Fruit fly (Drosophila melanogaster) whole organism, embryonic: ENCODE data around the gene Ts.

Source experiments
- CG11085 ChIP-seq: fragments of 200-800 bp; sonication (Bioruptor generic); IDR thresholded peaks from 2 replicates; pipeline ENCODE4 v1.3.6; 2022; ENCODE audit warnings: missing biosample characterization, missing genetic modification characterization
- CG12659 ChIP-seq: fragments of 200-800 bp; sonication (Bioruptor generic); optimal IDR thresholded peaks from 3 replicates; lab custom pipeline; 2017; ENCODE audit warnings: mild to moderate bottlenecking, missing biosample characterization, missing genetic modification reagents, missing genetic modification characterization
- CG16813 ChIP-seq: fragments of 200-800 bp; sonication (Bioruptor generic); IDR thresholded peaks from 3 replicates; pipeline ENCODE4 v1.3.6; 2022; ENCODE audit warnings: missing biosample characterization, missing genetic modification characterization; ENCODE audit not compliant: partially characterized antibody
- CG17186 ChIP-seq: fragments of 200-800 bp; sonication (Bioruptor generic); optimal IDR thresholded peaks from 3 replicates; lab custom pipeline; 2017; ENCODE audit warnings: missing biosample characterization, missing genetic modification reagents, missing genetic modification characterization
- CG17328 ChIP-seq: fragments of 200-800 bp; sonication (Bioruptor generic); IDR thresholded peaks from 2 replicates; pipeline ENCODE4 v1.3.6; 2022; ENCODE audit warnings: missing biosample characterization, missing genetic modification characterization
- CG17912 ChIP-seq: fragments of 200-800 bp; sonication (Bioruptor generic); optimal IDR thresholded peaks from 2 replicates; lab custom pipeline; 2018; ENCODE audit warnings: missing biosample characterization, mild to moderate bottlenecking, missing genetic modification characterization
- CG18011 ChIP-seq: fragments of 200-800 bp; sonication (Bioruptor generic); optimal IDR thresholded peaks from 2 replicates; lab custom pipeline; 2017; ENCODE audit warnings: missing biosample characterization, missing genetic modification characterization, mild to moderate bottlenecking, moderate library complexity, missing genotype
- CG2889 ChIP-seq: fragments of 200-800 bp; sonication (Bioruptor generic); IDR thresholded peaks from 3 replicates; pipeline ENCODE4 v1.3.6; 2022; ENCODE audit warnings: missing biosample characterization, missing genetic modification characterization
- CG30403 ChIP-seq: fragments of 200-800 bp; sonication (Bioruptor generic); optimal IDR thresholded peaks from 3 replicates; lab custom pipeline; 2016; ENCODE audit warnings: missing biosample characterization, missing genetic modification characterization
- CG34224 ChIP-seq: fragments of 200-800 bp; sonication (Bioruptor generic); IDR thresholded peaks from 3 replicates; pipeline ENCODE4 v1.3.6; 2022; ENCODE audit warnings: missing biosample characterization, missing genetic modification characterization; ENCODE audit not compliant: partially characterized antibody
- CG4404 ChIP-seq: fragments of 200-800 bp; sonication (Bioruptor generic); IDR thresholded peaks from 2 replicates; pipeline ENCODE4 v1.3.6; 2022; ENCODE audit warnings: missing biosample characterization, missing genetic modification characterization
- CG4424 ChIP-seq: fragments of 200-800 bp; sonication (Bioruptor generic); optimal IDR thresholded peaks from 3 replicates; lab custom pipeline; 2016; ENCODE audit warnings: missing biosample characterization, missing genetic modification characterization
- CG6272 ChIP-seq: fragments of 200-800 bp; sonication (Bioruptor generic); IDR thresholded peaks from 2 replicates; pipeline ENCODE4 v1.3.6; 2022; ENCODE audit warnings: missing biosample characterization, missing genetic modification characterization
- CG8478 ChIP-seq: fragments of >200 bp; optimal IDR thresholded peaks from 2 replicates; lab custom pipeline; 2018
- CG9932 ChIP-seq: fragments of 200-800 bp; sonication (Bioruptor generic); IDR thresholded peaks from 2 replicates; pipeline ENCODE4 v1.3.6; 2022; ENCODE audit warnings: missing biosample characterization, missing genetic modification characterization
- CrebB ChIP-seq: fragments of 200-800 bp; sonication (Bioruptor generic); optimal IDR thresholded peaks from 3 replicates; lab custom pipeline; 2018; ENCODE audit warnings: missing biosample characterization, mild to moderate bottlenecking, missing genetic modification characterization
- D19A ChIP-seq: fragments of 200-800 bp; optimal IDR thresholded peaks from 3 replicates; lab custom pipeline; 2019; ENCODE audit warnings: missing biosample characterization, mild to moderate bottlenecking, missing genetic modification characterization, moderate library complexity
- D19B ChIP-seq: fragments of 200-800 bp; sonication (Bioruptor generic); optimal IDR thresholded peaks from 2 replicates; lab custom pipeline; 2017; ENCODE audit warnings: missing biosample characterization, mild to moderate bottlenecking, missing genetic modification characterization
- Dad ChIP-seq: fragments of 200-800 bp; sonication (Bioruptor generic); optimal IDR thresholded peaks from 3 replicates; lab custom pipeline; 2016; ENCODE audit warnings: missing biosample characterization, missing genetic modification characterization
- Dbx ChIP-seq: fragments of 200-800 bp; sonication (Bioruptor generic); IDR thresholded peaks from 3 replicates; pipeline ENCODE4 v1.3.6; 2022; ENCODE audit warnings: missing biosample characterization, missing genetic modification characterization
- Dek ChIP-seq: fragments of 200-800 bp; sonication (Bioruptor generic); optimal IDR thresholded peaks from 3 replicates; lab custom pipeline; 2019; ENCODE audit warnings: missing biosample characterization, mild to moderate bottlenecking, missing genetic modification characterization, moderate library complexity
- Fer1 ChIP-seq: fragments of 200-800 bp; sonication (Bioruptor generic); optimal IDR thresholded peaks from 2 replicates; lab custom pipeline; 2017; ENCODE audit warnings: missing biosample characterization, mild to moderate bottlenecking, missing genetic modification characterization
- Fer3 ChIP-seq: fragments of 200-800 bp; sonication (Bioruptor generic); optimal IDR thresholded peaks from 2 replicates; lab custom pipeline; 2018; ENCODE audit warnings: missing biosample characterization, mild to moderate bottlenecking, missing genetic modification characterization, moderate library complexity
- Gsc ChIP-seq: fragments of 200-800 bp; sonication (Bioruptor generic); IDR thresholded peaks from 2 replicates; pipeline ENCODE4 v1.3.6; 2022; ENCODE audit warnings: missing biosample characterization, missing genetic modification characterization
- Hmr ChIP-seq: fragments of 200-800 bp; sonication (Bioruptor generic); optimal IDR thresholded peaks from 3 replicates; lab custom pipeline; 2017; ENCODE audit warnings: mild to moderate bottlenecking, missing biosample characterization, missing genetic modification reagents, missing genetic modification characterization
- Mrtf ChIP-seq: fragments of 200-800 bp; sonication (Bioruptor generic); IDR thresholded peaks from 3 replicates; pipeline ENCODE4 v1.3.6; 2022; ENCODE audit warnings: missing biosample characterization, missing genetic modification characterization
- Spps ChIP-seq: fragments of 200-800 bp; sonication (Bioruptor generic); optimal IDR thresholded peaks from 2 replicates; lab custom pipeline; 2018; ENCODE audit warnings: missing biosample characterization, mild to moderate bottlenecking, missing genetic modification characterization
- TFAM ChIP-seq: fragments of 200-800 bp; sonication (Bioruptor generic); optimal IDR thresholded peaks from 2 replicates; lab custom pipeline; 2017; ENCODE audit warnings: missing biosample characterization, missing genetic modification characterization, inconsistent platforms
- ac ChIP-seq: fragments of 200-800 bp; sonication (Bioruptor generic); optimal IDR thresholded peaks from 3 replicates; lab custom pipeline; 2017; ENCODE audit warnings: missing biosample characterization, mild to moderate bottlenecking, missing genetic modification characterization
- ato ChIP-seq: fragments of 200-800 bp; sonication (Bioruptor generic); IDR thresholded peaks from 2 replicates; pipeline ENCODE4 v1.3.6; 2022; ENCODE audit warnings: missing biosample characterization, missing genetic modification characterization; ENCODE audit not compliant: partially characterized antibody
- az2 ChIP-seq: fragments of 200-800 bp; sonication (Bioruptor generic); optimal IDR thresholded peaks from 3 replicates; lab custom pipeline; 2016; ENCODE audit warnings: missing biosample characterization, missing genetic modification characterization
- bab2 ChIP-seq: fragments of 200-800 bp; sonication (Bioruptor generic); optimal IDR thresholded peaks from 2 replicates; lab custom pipeline; 2016; ENCODE audit warnings: missing biosample characterization, missing genetic modification characterization
- bcd ChIP-seq: fragments of 200-800 bp; sonication (Bioruptor generic); optimal IDR thresholded peaks from 2 replicates; lab custom pipeline; 2017; ENCODE audit warnings: missing biosample characterization, mild to moderate bottlenecking, missing genetic modification characterization
- cad ChIP-seq: fragments of >200 bp; optimal IDR thresholded peaks from 2 replicates; lab custom pipeline; 2017; ENCODE audit warnings: missing biosample characterization, missing genetic modification characterization
- cg ChIP-seq: fragments of 200-800 bp; sonication (Bioruptor generic); optimal IDR thresholded peaks from 3 replicates; lab custom pipeline; 2019; ENCODE audit warnings: missing biosample characterization, mild to moderate bottlenecking, missing genetic modification characterization, moderate library complexity
- chn ChIP-seq: fragments of 200-800 bp; sonication (Bioruptor generic); optimal IDR thresholded peaks from 2 replicates; lab custom pipeline; 2016; ENCODE audit warnings: missing biosample characterization, missing genetic modification characterization
- croc ChIP-seq: fragments of 200-800 bp; sonication (Bioruptor generic); conservative IDR thresholded peaks from 3 replicates; pipeline ENCODE4 v1.3.6; 2022; ENCODE audit warnings: missing biosample characterization, missing genetic modification characterization
- da ChIP-seq: fragments of 200-800 bp; sonication (Bioruptor generic); optimal IDR thresholded peaks from 2 replicates; lab custom pipeline; 2016; ENCODE audit warnings: missing biosample characterization, missing genetic modification characterization
- dm ChIP-seq: fragments of 200-800 bp; sonication (Bioruptor generic); optimal IDR thresholded peaks from 3 replicates; lab custom pipeline; 2016; ENCODE audit warnings: missing biosample characterization, missing genetic modification characterization
- gfzf ChIP-seq: fragments of 200-800 bp; sonication (Bioruptor generic); optimal IDR thresholded peaks from 2 replicates; lab custom pipeline; 2016; ENCODE audit warnings: missing biosample characterization, mild to moderate bottlenecking, missing genetic modification characterization, moderate library complexity
- gsb ChIP-seq: fragments of 200-800 bp; sonication (Bioruptor generic); IDR thresholded peaks from 2 replicates; pipeline ENCODE4 v1.3.6; 2022; ENCODE audit warnings: missing biosample characterization, missing genetic modification characterization
- jigr1 ChIP-seq: fragments of 200-800 bp; sonication (Bioruptor generic); IDR thresholded peaks from 3 replicates; pipeline ENCODE4 v1.3.6; 2022; ENCODE audit warnings: missing biosample characterization, missing genetic modification characterization
- prd ChIP-seq, 3 experiments: fragments of >200 bp in 2 of 3; fragments of 200-800 bp in 1 of 3; sonication (Bioruptor generic) in 1 of 3; optimal IDR thresholded peaks in 2 of 3; IDR thresholded peaks in 1 of 3; 2 replicates in 2 of 3; 3 replicates in 1 of 3; pipeline versions ENCODE4 v1.3.6 to Lab custom; 2017 to 2022; ENCODE audit warnings: missing biosample characterization in 1 of 3, missing genetic modification characterization in 1 of 3
- ro ChIP-seq: fragments of 200-800 bp; sonication (Bioruptor generic); IDR thresholded peaks from 2 replicates; pipeline ENCODE4 v1.3.6; 2022; ENCODE audit warnings: missing biosample characterization, missing genetic modification characterization
- salm ChIP-seq: fragments of 200-800 bp; sonication (Bioruptor generic); optimal IDR thresholded peaks from 2 replicates; lab custom pipeline; 2018; ENCODE audit warnings: missing biosample characterization, mild to moderate bottlenecking, missing genetic modification characterization
- shn ChIP-seq: fragments of 200-800 bp; sonication (Bioruptor generic); optimal IDR thresholded peaks from 3 replicates; lab custom pipeline; 2016; ENCODE audit warnings: missing biosample characterization, missing genetic modification characterization
- sna ChIP-seq: fragments of 200-800 bp; sonication (Bioruptor generic); IDR thresholded peaks from 2 replicates; pipeline ENCODE4 v1.3.6; 2022; ENCODE audit warnings: missing biosample characterization, missing genetic modification characterization; ENCODE audit not compliant: partially characterized antibody
- stc ChIP-seq: fragments of 200-800 bp; sonication (Bioruptor generic); IDR thresholded peaks from 2 replicates; pipeline ENCODE4 v1.3.6; 2022; ENCODE audit warnings: missing biosample characterization, missing genetic modification characterization
- tll ChIP-seq, 2 experiments: fragments of 200-800 bp in 1 of 2; fragments of >200 bp in 1 of 2; sonication (Bioruptor generic) in 1 of 2; optimal IDR thresholded peaks; 2 replicates each; lab custom pipeline; 2017 to 2019; ENCODE audit warnings: missing biosample characterization in 2 of 2, missing genetic modification characterization in 2 of 2, mild to moderate bottlenecking in 1 of 2, moderate library complexity in 1 of 2
- twi ChIP-seq: fragments of 200-800 bp; optimal IDR thresholded peaks from 2 replicates; lab custom pipeline; 2019; ENCODE audit warnings: missing biosample characterization, mild to moderate bottlenecking, missing genetic modification characterization, moderate library complexity
- vnd ChIP-seq: fragments of 200-800 bp; sonication (Bioruptor generic); IDR thresholded peaks from 3 replicates; pipeline ENCODE4 v1.3.6; 2022; ENCODE audit warnings: missing biosample characterization, missing genetic modification characterization; ENCODE audit not compliant: partially characterized antibody

Ts gene

dm6 chr2L:2976829-2977228 is 7.4 kb upstream of the Ts start, which contains the start of the genes CG9641 and CG3165 (continued):
- peak; percentile 63 for TF ChIP-seq CrebB (tag; lab: Kevin White, UChicago)
- TF ChIP-seq CG18011 (GFP tag; lab: Kevin White, UChicago), result peak; percentile 48
- peak; percentile 77 for TF ChIP-seq dm (GFP tag; lab: Kevin White, UChicago)
- TF ChIP-seq CG17328 (GFP tag; lab: Robert Waterston, UW), result peak; percentile 71
- TF ChIP-seq ac, result no peak
- peak; percentile 21 for TF ChIP-seq salm (tag; lab: Kevin White, UChicago)
- peak; percentile 46 for TF ChIP-seq gfzf (GFP tag; lab: Kevin White, UChicago)
- TF ChIP-seq stc (GFP tag; lab: Robert Waterston, UW), result peak; percentile 79
- no peak for TF ChIP-seq TFAM (GFP tag; lab: Kevin White, UChicago)
- no peak for TF ChIP-seq CG2889 (GFP tag; lab: Robert Waterston, UW)
- peak; percentile 71 for TF ChIP-seq twi
- TF ChIP-seq shn, result peak; percentile 86
- peak in 1 of 2 experiments; percentile 29 for TF ChIP-seq tll (GFP tag; optimal IDR thresholded peaks at IDR 0.05; lab: Kevin White, UChicago)
- peak; percentile 51 for TF ChIP-seq CG11085 (GFP tag; lab: Robert Waterston, UW)
- peak; percentile 91 for TF ChIP-seq CG4424 (GFP tag; lab: Kevin White, UChicago)
- peak; percentile 82 for TF ChIP-seq Fer1 (GFP tag; lab: Kevin White, UChicago)
- peak; percentile 92 for TF ChIP-seq CG30403 (GFP tag; lab: Kevin White, UChicago)
- TF ChIP-seq da, result peak; percentile 63
- TF ChIP-seq CG6272 (GFP tag; lab: Robert Waterston, UW), result peak; percentile 85
- TF ChIP-seq Spps (tag; lab: Kevin White, UChicago), result peak; percentile 70
- no peak for TF ChIP-seq Hmr (GFP tag; lab: Kevin White, UChicago)
- TF ChIP-seq vnd (GFP tag; lab: Robert Waterston, UW), result peak; percentile 98
- no peak for TF ChIP-seq D19B (GFP tag; lab: Kevin White, UChicago)
- no peak for TF ChIP-seq ro
- TF ChIP-seq sna (GFP tag; lab: Robert Waterston, UW), result peak; percentile 99
- TF ChIP-seq az2 (GFP tag; lab: Kevin White, UChicago), result peak; percentile 89
- TF ChIP-seq jigr1 (GFP tag; lab: Robert Waterston, UW), result peak; percentile 79; the same call in 2 of the 3 replicates
- TF ChIP-seq CG17186 (GFP tag; lab: Kevin White, UChicago), result peak; percentile 75
- peak; percentile 91 for TF ChIP-seq chn
- TF ChIP-seq CG12659 (GFP tag; lab: Kevin White, UChicago), result peak; percentile 89
- TF ChIP-seq Gsc (GFP tag; lab: Robert Waterston, UW), result no peak
- peak; percentile 97 for TF ChIP-seq CG16813 (GFP tag; lab: Robert Waterston, UW)
- TF ChIP-seq CG9932 (GFP tag; lab: Robert Waterston, UW), result peak; percentile 91
- peak; percentile 86 for TF ChIP-seq Dbx (GFP tag; lab: Robert Waterston, UW)
- TF ChIP-seq Mrtf, result peak; percentile 54; the same call in 1 of the 3 replicates
- TF ChIP-seq CG34224 (GFP tag; lab: Robert Waterston, UW), result peak; percentile 98
- no peak for TF ChIP-seq CG17912 (GFP tag; lab: Kevin White, UChicago)
- TF ChIP-seq cg (GFP tag; lab: Kevin White, UChicago), result no peak
- peak; percentile 76 for TF ChIP-seq croc (GFP tag; lab: Robert Waterston, UW)
- TF ChIP-seq ato (GFP tag; lab: Robert Waterston, UW), result peak; percentile 78
- TF ChIP-seq CG8478, result no peak
- TF ChIP-seq prd (optimal IDR thresholded peaks at IDR 0.05; lab: Kevin White, UChicago), result no peak
- peak; percentile 90 for TF ChIP-seq prd (GFP tag; IDR thresholded peaks at IDR 0.05; lab: Robert Waterston, UW)
- peak; percentile 66; the same call in 1 of the 2 replicates for TF ChIP-seq gsb (GFP tag; lab: Robert Waterston, UW)
- no peak for TF ChIP-seq cad
- TF ChIP-seq Dek (tag; lab: Kevin White, UChicago), result peak; percentile 64
- TF ChIP-seq D19A (tag; lab: Kevin White, UChicago), result no peak
- peak; percentile 89 for TF ChIP-seq CG4404
- TF ChIP-seq bab2, result peak; percentile 90
- TF ChIP-seq Dad (GFP tag; lab: Kevin White, UChicago), result peak; percentile 90
- peak; percentile 80 for TF ChIP-seq bcd
- TF ChIP-seq Fer3 (tag; lab: Kevin White, UChicago), result peak; percentile 74
